Worm (Caenorhabditis elegans) whole organism, midembryonic: ENCODE data around the gene C09G5.13.

ENCODE experiments used
- klf-2 ChIP-seq: fragments of 200-800 bp; sonication (Bioruptor generic); conservative IDR thresholded peaks from 2 replicates; pipeline ENCODE4 v1.3.6; 2022; ENCODE audit warnings: missing genetic modification reagents, missing genetic modification characterization, missing compliant biosample characterization
- ref-1 ChIP-seq: fragments of 200-800 bp; sonication (Bioruptor generic); conservative IDR thresholded peaks from 2 replicates; pipeline ENCODE4 v1.3.6; 2022; ENCODE audit warnings: missing genetic modification reagents, missing genetic modification characterization, missing compliant biosample characterization
- ztf-29 ChIP-seq: fragments of 200-800 bp; sonication (Bioruptor generic); IDR thresholded peaks from 2 replicates; pipeline ENCODE4 v1.3.6; 2022; ENCODE audit warnings: missing genetic modification reagents, missing genetic modification characterization, missing compliant biosample characterization

ce11 chrII:10719931-10720330 is 2.7 kb downstream of the C09G5.13 start, which contains the start of gene mks-5:
- TF ChIP-seq klf-2 (no peak), ref-1 (GFP tag; lab: Robert Waterston, UW) (no peak), ztf-29 (GFP tag; lab: Robert Waterston, UW) (no peak)
